Fruit fly (Drosophila melanogaster) whole organism, embryonic: Measurements from ENCODE around the gene CG6149.
A peak's percentile ranks its signal among the peaks of the same experiment; 100 is the strongest.

ENCODE experiments used
- Adf1 ChIP-seq: fragments of 200-800 bp; sonication (Bioruptor generic); IDR thresholded peaks from 2 replicates; pipeline ENCODE4 v1.3.6; 2022; ENCODE audit warnings: missing biosample characterization, missing genetic modification characterization
- BEAF-32 ChIP-seq: fragments of 200-800 bp; sonication (Bioruptor generic); optimal IDR thresholded peaks from 3 replicates; lab custom pipeline; 2017; ENCODE audit warnings: missing biosample characterization, missing genetic modification characterization, mild to moderate bottlenecking, moderate library complexity, missing genetic modification reagents
- C15 ChIP-seq: fragments of 200-800 bp; sonication (Bioruptor generic); IDR thresholded peaks from 3 replicates; pipeline ENCODE4 v1.3.6; 2022; ENCODE audit warnings: missing biosample characterization, missing genetic modification characterization
- CG10321 ChIP-seq: fragments of 200-800 bp; sonication (Bioruptor generic); IDR thresholded peaks from 2 replicates; pipeline ENCODE4 v1.3.6; 2022; ENCODE audit warnings: missing biosample characterization, missing genetic modification characterization
- CG11696 ChIP-seq: fragments of 200-800 bp; sonication (Bioruptor generic); IDR thresholded peaks from 2 replicates; pipeline ENCODE4 v1.3.6; 2022; ENCODE audit warnings: missing biosample characterization, missing genetic modification characterization
- CG12104 ChIP-seq: fragments of 200-800 bp; sonication (Bioruptor generic); optimal IDR thresholded peaks from 3 replicates; lab custom pipeline; 2016; ENCODE audit warnings: missing biosample characterization, missing genetic modification characterization
- CG12236 ChIP-seq: fragments of 200-800 bp; sonication (Bioruptor generic); optimal IDR thresholded peaks from 2 replicates; lab custom pipeline; 2016; ENCODE audit warnings: missing biosample characterization, missing genetic modification characterization
- CG15514 ChIP-seq: fragments of 200-800 bp; sonication (Bioruptor generic); optimal IDR thresholded peaks from 3 replicates; lab custom pipeline; 2017; ENCODE audit warnings: missing biosample characterization, missing genetic modification characterization, mild to moderate bottlenecking, moderate library complexity, missing genetic modification reagents
- CG16815 ChIP-seq: fragments of 200-800 bp; sonication (Bioruptor generic); optimal IDR thresholded peaks from 3 replicates; lab custom pipeline; 2017; ENCODE audit warnings: missing biosample characterization, mild to moderate bottlenecking, missing genetic modification characterization
- CG17328 ChIP-seq: fragments of 200-800 bp; sonication (Bioruptor generic); IDR thresholded peaks from 2 replicates; pipeline ENCODE4 v1.3.6; 2022; ENCODE audit warnings: missing biosample characterization, missing genetic modification characterization
- CG1792 ChIP-seq: fragments of 200-800 bp; sonication (Bioruptor generic); optimal IDR thresholded peaks from 2 replicates; lab custom pipeline; 2016; ENCODE audit warnings: missing biosample characterization, missing genetic modification characterization
- CG2129 ChIP-seq: fragments of 200-800 bp; sonication (Bioruptor generic); IDR thresholded peaks from 2 replicates; pipeline ENCODE4 v1.3.6; 2022; ENCODE audit warnings: missing biosample characterization, missing genetic modification characterization; ENCODE audit not compliant: partially characterized antibody
- CG2678 ChIP-seq: fragments of 200-800 bp; sonication (Bioruptor generic); optimal IDR thresholded peaks from 3 replicates; lab custom pipeline; 2019; ENCODE audit warnings: missing biosample characterization, mild to moderate bottlenecking, missing genetic modification characterization, moderate library complexity
- CG2875 ChIP-seq: fragments of 200-800 bp; sonication (Bioruptor generic); optimal IDR thresholded peaks from 2 replicates; lab custom pipeline; 2017; ENCODE audit warnings: missing biosample characterization, mild to moderate bottlenecking, missing genetic modification characterization, missing genetic modification reagents
- CG2889 ChIP-seq: fragments of 200-800 bp; sonication (Bioruptor generic); IDR thresholded peaks from 3 replicates; pipeline ENCODE4 v1.3.6; 2022; ENCODE audit warnings: missing biosample characterization, missing genetic modification characterization
- CG32532 ChIP-seq: fragments of 200-800 bp; sonication (Bioruptor generic); IDR thresholded peaks from 2 replicates; pipeline ENCODE4 v1.3.6; 2022; ENCODE audit warnings: missing biosample characterization, missing genetic modification characterization
- CG3281 ChIP-seq: fragments of 200-800 bp; sonication (Bioruptor generic); optimal IDR thresholded peaks from 3 replicates; lab custom pipeline; 2017; ENCODE audit warnings: missing biosample characterization, mild to moderate bottlenecking, missing genetic modification characterization
- CG33213 ChIP-seq: fragments of 200-800 bp; sonication (Bioruptor generic); optimal IDR thresholded peaks from 3 replicates; lab custom pipeline; 2016; ENCODE audit warnings: missing biosample characterization, missing genetic modification characterization
- CG34376 ChIP-seq: fragments of 200-800 bp; sonication (Bioruptor generic); optimal IDR thresholded peaks from 2 replicates; lab custom pipeline; 2018; ENCODE audit warnings: missing biosample characterization, mild to moderate bottlenecking, missing genetic modification characterization
- CG6254 ChIP-seq: fragments of 200-800 bp; sonication (Bioruptor generic); optimal IDR thresholded peaks from 3 replicates; lab custom pipeline; 2017; ENCODE audit warnings: mild to moderate bottlenecking, missing biosample characterization, missing genetic modification reagents, missing genetic modification characterization
- CG9797 ChIP-seq: fragments of 200-800 bp; sonication (Bioruptor generic); optimal IDR thresholded peaks from 3 replicates; lab custom pipeline; 2018; ENCODE audit warnings: missing biosample characterization, mild to moderate bottlenecking, missing genetic modification characterization
- CoRest ChIP-seq: fragments of 200-800 bp; sonication (Bioruptor generic); optimal IDR thresholded peaks from 3 replicates; lab custom pipeline; 2018; ENCODE audit warnings: missing biosample characterization, mild to moderate bottlenecking, missing genetic modification characterization, moderate library complexity
- Mad ChIP-seq: fragments of 200-800 bp; sonication (Bioruptor generic); optimal IDR thresholded peaks from 2 replicates; lab custom pipeline; 2016; ENCODE audit warnings: missing biosample characterization, missing genetic modification characterization
- Nf-YB ChIP-seq: fragments of 200-800 bp; sonication (Bioruptor generic); optimal IDR thresholded peaks from 3 replicates; lab custom pipeline; 2019; ENCODE audit warnings: missing biosample characterization, mild to moderate bottlenecking, missing genetic modification characterization, moderate library complexity
- Opbp ChIP-seq: fragments of 200-800 bp; sonication (Bioruptor generic); IDR thresholded peaks from 3 replicates; pipeline ENCODE4 v1.3.6; 2022; ENCODE audit warnings: missing biosample characterization, missing genetic modification characterization; ENCODE audit not compliant: partially characterized antibody
- Poxn ChIP-seq: fragments of 200-800 bp; sonication (Bioruptor generic); IDR thresholded peaks from 2 replicates; pipeline ENCODE4 v1.3.6; 2022; ENCODE audit warnings: missing biosample characterization, missing genetic modification characterization
- Ptx1 ChIP-seq: fragments of 200-800 bp; sonication (Bioruptor generic); IDR thresholded peaks from 2 replicates; pipeline ENCODE4 v1.3.6; 2022; ENCODE audit warnings: missing biosample characterization, missing genetic modification characterization
- Sox100B ChIP-seq: fragments of 200-800 bp; sonication (Bioruptor generic); optimal IDR thresholded peaks from 3 replicates; lab custom pipeline; 2018; ENCODE audit warnings: missing biosample characterization, mild to moderate bottlenecking, missing genetic modification characterization
- ab ChIP-seq: fragments of 200-800 bp; sonication (Bioruptor generic); optimal IDR thresholded peaks from 2 replicates; lab custom pipeline; 2016; ENCODE audit warnings: missing biosample characterization, missing genetic modification characterization
- ap ChIP-seq: fragments of 200-800 bp; sonication (Bioruptor generic); IDR thresholded peaks from 2 replicates; pipeline ENCODE4 v1.3.6; 2022; ENCODE audit warnings: missing biosample characterization, missing genetic modification characterization
- ato ChIP-seq: fragments of 200-800 bp; sonication (Bioruptor generic); IDR thresholded peaks from 2 replicates; pipeline ENCODE4 v1.3.6; 2022; ENCODE audit warnings: missing biosample characterization, missing genetic modification characterization; ENCODE audit not compliant: partially characterized antibody
- cg ChIP-seq: fragments of 200-800 bp; sonication (Bioruptor generic); optimal IDR thresholded peaks from 3 replicates; lab custom pipeline; 2019; ENCODE audit warnings: missing biosample characterization, mild to moderate bottlenecking, missing genetic modification characterization, moderate library complexity
- dmrt11E ChIP-seq: fragments of 200-800 bp; sonication (Bioruptor generic); optimal IDR thresholded peaks from 3 replicates; lab custom pipeline; 2018; ENCODE audit warnings: missing biosample characterization, mild to moderate bottlenecking, missing genetic modification characterization, moderate library complexity
- ems ChIP-seq: fragments of 200-800 bp; sonication (Bioruptor generic); optimal IDR thresholded peaks from 3 replicates; lab custom pipeline; 2016; ENCODE audit warnings: missing biosample characterization, missing genetic modification characterization
- fd3F ChIP-seq: fragments of 200-800 bp; sonication (Bioruptor generic); optimal IDR thresholded peaks from 2 replicates; lab custom pipeline; 2018; ENCODE audit warnings: missing biosample characterization, mild to moderate bottlenecking, missing genetic modification characterization, moderate library complexity
- gem ChIP-seq: fragments of 200-800 bp; sonication (Bioruptor generic); optimal IDR thresholded peaks from 2 replicates; lab custom pipeline; 2019; ENCODE audit warnings: missing biosample characterization, mild to moderate bottlenecking, missing genetic modification characterization, moderate library complexity
- gfzf ChIP-seq: fragments of 200-800 bp; sonication (Bioruptor generic); optimal IDR thresholded peaks from 2 replicates; lab custom pipeline; 2016; ENCODE audit warnings: missing biosample characterization, mild to moderate bottlenecking, missing genetic modification characterization, moderate library complexity
- gt ChIP-seq: fragments of 200-800 bp; sonication (Bioruptor generic); IDR thresholded peaks from 2 replicates; pipeline ENCODE4 v1.3.6; 2022; ENCODE audit warnings: missing biosample characterization, missing genetic modification characterization
- h ChIP-seq: fragments of >200 bp; optimal IDR thresholded peaks from 2 replicates; lab custom pipeline; 2017
- hbn ChIP-seq: fragments of 200-800 bp; sonication (Bioruptor generic); IDR thresholded peaks from 2 replicates; pipeline ENCODE4 v1.3.6; 2022; ENCODE audit warnings: missing biosample characterization, missing genetic modification characterization; ENCODE audit not compliant: partially characterized antibody
- hth ChIP-seq: fragments of >200 bp; optimal IDR thresholded peaks from 2 replicates; lab custom pipeline; 2017; ENCODE audit warnings: inconsistent platforms
- lbe ChIP-seq: fragments of 200-800 bp; sonication (Bioruptor generic); optimal IDR thresholded peaks from 2 replicates; lab custom pipeline; 2016; ENCODE audit warnings: missing biosample characterization, mild to moderate bottlenecking, missing genetic modification characterization
- lola ChIP-seq, 3 experiments: fragments of >200 bp in 2 of 3; fragments of 200-800 bp in 1 of 3; sonication (Bioruptor generic) in 1 of 3; optimal IDR thresholded peaks; 2 replicates each; lab custom pipeline; 2017 to 2019; ENCODE audit warnings: missing biosample characterization in 3 of 3, missing genetic modification characterization in 3 of 3, mild to moderate bottlenecking in 1 of 3, moderate library complexity in 1 of 3
- maf-S ChIP-seq: fragments of 200-800 bp; sonication (Bioruptor generic); optimal IDR thresholded peaks from 2 replicates; lab custom pipeline; 2016; ENCODE audit warnings: missing biosample characterization, missing genetic modification characterization
- org-1 ChIP-seq: fragments of 200-800 bp; sonication (Bioruptor generic); optimal IDR thresholded peaks from 2 replicates; lab custom pipeline; 2017; ENCODE audit warnings: missing biosample characterization, missing genetic modification characterization
- pan ChIP-seq, 4 experiments: fragments of >200 bp in 3 of 4; fragments of 200-800 bp in 1 of 4; sonication (Bioruptor generic) in 1 of 4; optimal IDR thresholded peaks in 3 of 4; IDR thresholded peaks in 1 of 4; 2 replicates each; pipeline versions ENCODE4 v1.3.6 to Lab custom; 2017 to 2022; ENCODE audit warnings: missing biosample characterization in 2 of 4, missing genetic modification characterization in 2 of 4, mixed read lengths in 1 of 4
- pnt ChIP-seq: fragments of 200-800 bp; sonication (Bioruptor generic); optimal IDR thresholded peaks from 3 replicates; lab custom pipeline; 2016; ENCODE audit warnings: missing biosample characterization, missing genetic modification characterization
- pum ChIP-seq: fragments of 200-800 bp; sonication (Bioruptor generic); optimal IDR thresholded peaks from 2 replicates; lab custom pipeline; 2016; ENCODE audit warnings: missing biosample characterization, missing genetic modification characterization
- row ChIP-seq: fragments of 200-800 bp; sonication (Bioruptor generic); IDR thresholded peaks from 3 replicates; pipeline ENCODE4 v1.3.6; 2022; ENCODE audit warnings: missing biosample characterization, missing genetic modification characterization
- sens-2 ChIP-seq: fragments of 200-800 bp; sonication (Bioruptor generic); IDR thresholded peaks from 2 replicates; pipeline ENCODE4 v1.3.6; 2022; ENCODE audit warnings: missing biosample characterization, missing genetic modification characterization
- sug ChIP-seq: fragments of 200-800 bp; optimal IDR thresholded peaks from 2 replicates; lab custom pipeline; 2019; ENCODE audit warnings: missing biosample characterization, mild to moderate bottlenecking, missing genetic modification characterization, moderate library complexity
- vfl ChIP-seq: fragments of 200-800 bp; sonication (Bioruptor generic); optimal IDR thresholded peaks from 2 replicates; lab custom pipeline; 2016; ENCODE audit warnings: missing biosample characterization, missing genetic modification characterization

The CG6149 gene

DNA sequence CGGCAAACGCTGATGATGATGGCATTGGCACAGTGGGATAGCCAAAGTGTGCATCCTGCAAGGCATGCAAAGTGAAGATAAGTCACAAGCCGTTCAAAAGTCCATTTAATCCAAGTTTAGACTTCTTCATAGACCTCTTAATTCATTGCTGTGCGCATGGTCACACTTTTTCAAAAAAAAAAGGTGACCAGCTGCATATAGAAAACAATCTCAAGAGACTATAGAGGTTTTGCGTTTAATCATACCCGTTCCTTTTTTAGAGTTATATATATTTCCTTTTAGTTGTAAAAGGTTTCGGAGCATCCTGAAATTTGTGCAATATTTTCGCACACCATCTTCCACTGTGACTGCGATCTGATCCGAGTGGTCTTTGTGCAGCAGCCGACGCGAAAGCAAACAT lies 20.8 kb downstream of the CG6149 start (continued):
- TF ChIP-seq ap (no peak), Mad (GFP tag; lab: Kevin White, UChicago) (no peak), vfl (GFP tag; lab: Kevin White, UChicago) (no peak), CG15514 (GFP tag; lab: Kevin White, UChicago) (no peak), lbe (GFP tag; lab: Kevin White, UChicago) (no peak), Opbp (GFP tag; lab: Robert Waterston, UW) (no peak), sug (no peak), CG2129 (no peak), CG3281 (GFP tag; lab: Kevin White, UChicago) (no peak), CoRest (no peak), fd3F (GFP tag; lab: Kevin White, UChicago) (no peak), gfzf (GFP tag; lab: Kevin White, UChicago) (peak; percentile 7), CG9797 (no peak), CG10321 (GFP tag; lab: Robert Waterston, UW) (no peak), BEAF-32 (GFP tag; lab: Kevin White, UChicago) (no peak), gt (GFP tag; lab: Robert Waterston, UW) (no peak), CG11696 (no peak), CG16815 (GFP tag; lab: Kevin White, UChicago) (peak; percentile 37), Poxn (no peak), cg (GFP tag; lab: Kevin White, UChicago) (no peak), CG6254 (peak; percentile 9), CG2678 (tag; lab: Kevin White, UChicago) (no peak), CG12236 (GFP tag; lab: Kevin White, UChicago) (no peak), hbn (GFP tag; lab: Robert Waterston, UW) (no peak), ems (no peak), gem (tag; lab: Kevin White, UChicago) (peak; percentile 56), Sox100B (GFP tag; lab: Kevin White, UChicago) (no peak), dmrt11E (peak; percentile 61), sens-2 (GFP tag; lab: Robert Waterston, UW) (no peak), CG2889 (GFP tag; lab: Robert Waterston, UW) (no peak), Ptx1 (GFP tag; lab: Robert Waterston, UW) (no peak), C15 (GFP tag; lab: Robert Waterston, UW) (no peak), lola (GFP tag; optimal IDR thresholded peaks at IDR 0.05; lab: Kevin White, UChicago) (peak in 1 of 3 experiments; percentile 57), Adf1 (no peak), ab (no peak), CG17328 (GFP tag; lab: Robert Waterston, UW) (no peak), row (peak; percentile 46), hth (lab: Kevin White, UChicago) (no peak), CG32532 (GFP tag; lab: Robert Waterston, UW) (no peak), CG33213 (GFP tag; lab: Kevin White, UChicago) (no peak), CG1792 (GFP tag; lab: Kevin White, UChicago) (no peak), CG2875 (GFP tag; lab: Kevin White, UChicago) (no peak), pan (optimal IDR thresholded peaks at IDR 0.05; lab: Kevin White, UChicago) (no peak), pan (GFP tag; optimal IDR thresholded peaks at IDR 0.05 in 1 of 2, IDR thresholded peaks at IDR 0.05 in 1 of 2) (no peak), org-1 (GFP tag; lab: Kevin White, UChicago) (no peak), h (no peak), ato (no peak), CG12104 (no peak), Nf-YB (no peak), maf-S (GFP tag; lab: Kevin White, UChicago) (no peak), pum (no peak), CG34376 (GFP tag; lab: Kevin White, UChicago) (no peak), pnt (GFP tag; lab: Kevin White, UChicago) (no peak)
